Worm (Caenorhabditis elegans) whole organism, young adult: Measurements from ENCODE around the gene F42G4.5.
A peak's percentile ranks its signal among the peaks of the same experiment; 100 is the strongest.

ENCODE experiments used
- B0035.1 ChIP-seq: sonication (generic microtip); optimal IDR thresholded peaks from 2 replicates; lab custom pipeline; 2016; ENCODE audit warnings: missing genetic modification characterization, mild to moderate bottlenecking, missing compliant biosample characterization, missing genotype, missing genetic modification reagents
- B0336.3 ChIP-seq: fragments of 200-800 bp; sonication (Bioruptor generic); IDR thresholded peaks from 2 replicates; pipeline ENCODE4 v1.3.6; 2022; ENCODE audit warnings: missing genetic modification characterization, missing compliant biosample characterization
- D2030.7 ChIP-seq: fragments of 200-800 bp; sonication (Bioruptor generic); IDR thresholded peaks from 2 replicates; pipeline ENCODE4 v1.3.6; 2022; ENCODE audit warnings: missing genetic modification reagents, missing genetic modification characterization, missing compliant biosample characterization
- F22D6.2 ChIP-seq: sonication (generic microtip); optimal IDR thresholded peaks from 2 replicates; lab custom pipeline; 2016; ENCODE audit warnings: mild to moderate bottlenecking, missing genetic modification characterization, missing compliant biosample characterization
- F52B5.7 ChIP-seq: sonication (generic microtip); optimal IDR thresholded peaks from 2 replicates; lab custom pipeline; 2016; ENCODE audit warnings: mild to moderate bottlenecking, missing genetic modification characterization, missing compliant biosample characterization
- K12H6.12 ChIP-seq: fragments of 200-800 bp; sonication (Bioruptor generic); optimal IDR thresholded peaks from 2 replicates; lab custom pipeline; 2018; ENCODE audit warnings: mild to moderate bottlenecking, missing genetic modification characterization, missing compliant biosample characterization
- T26A5.8 ChIP-seq: sonication (generic microtip); optimal IDR thresholded peaks from 2 replicates; lab custom pipeline; 2016; ENCODE audit warnings: missing genetic modification characterization, missing compliant biosample characterization
- Y53F4B.3 ChIP-seq: fragments of 200-800 bp; sonication (Bioruptor generic); IDR thresholded peaks from 2 replicates; pipeline ENCODE4 v1.3.6; 2022; ENCODE audit warnings: missing genetic modification reagents, missing genetic modification characterization, missing compliant biosample characterization
- Y67H2A.10 ChIP-seq: fragments of 200-800 bp; sonication (Bioruptor generic); conservative IDR thresholded peaks from 2 replicates; pipeline ENCODE4 v1.3.6; 2022; ENCODE audit warnings: missing genetic modification reagents, missing genetic modification characterization, missing compliant biosample characterization
- ZK185.1 ChIP-seq: sonication (generic microtip); optimal IDR thresholded peaks from 2 replicates; lab custom pipeline; 2016; ENCODE audit warnings: mild to moderate bottlenecking, missing genetic modification characterization, missing compliant biosample characterization; ENCODE audit not compliant: poor library complexity, severe bottlenecking
- aptf-3 ChIP-seq: fragments of 200-800 bp; sonication (Bioruptor generic); IDR thresholded peaks from 2 replicates; pipeline ENCODE4 v1.3.6; 2022; ENCODE audit warnings: missing genetic modification characterization, missing compliant biosample characterization
- athp-1 ChIP-seq: sonication (generic microtip); optimal IDR thresholded peaks from 2 replicates; lab custom pipeline; 2017; ENCODE audit warnings: mild to moderate bottlenecking, missing genetic modification characterization, missing compliant biosample characterization
- ccch-3 ChIP-seq: fragments of 200-800 bp; sonication (Bioruptor generic); optimal IDR thresholded peaks from 2 replicates; lab custom pipeline; 2018; ENCODE audit warnings: mild to moderate bottlenecking, missing genetic modification characterization, missing compliant biosample characterization
- ceh-100 ChIP-seq: fragments of 200-800 bp; sonication (Bioruptor generic); IDR thresholded peaks from 2 replicates; pipeline ENCODE4 v1.3.6; 2022; ENCODE audit warnings: missing genetic modification reagents, missing genetic modification characterization, missing compliant biosample characterization
- ceh-27 ChIP-seq: fragments of 200-800 bp; sonication (Bioruptor generic); optimal IDR thresholded peaks from 2 replicates; lab custom pipeline; 2018; ENCODE audit warnings: mild to moderate bottlenecking, missing genetic modification characterization, moderate library complexity, missing compliant biosample characterization
- ceh-58 ChIP-seq: fragments of 200-800 bp; sonication (Bioruptor generic); IDR thresholded peaks from 2 replicates; pipeline ENCODE4 v1.3.6; 2022; ENCODE audit warnings: missing genetic modification characterization, missing compliant biosample characterization
- ceh-79 ChIP-seq: sonication (generic microtip); optimal IDR thresholded peaks from 2 replicates; lab custom pipeline; 2017; ENCODE audit warnings: mild to moderate bottlenecking, missing genetic modification characterization, missing compliant biosample characterization
- die-1 ChIP-seq: sonication (generic microtip); optimal IDR thresholded peaks from 2 replicates; lab custom pipeline; 2016; ENCODE audit warnings: missing genotype, mild to moderate bottlenecking, missing genetic modification characterization, missing compliant biosample characterization
- dox-1 ChIP-seq: fragments of 200-800 bp; sonication (Bioruptor generic); IDR thresholded peaks from 2 replicates; pipeline ENCODE4 v1.3.6; 2022; ENCODE audit warnings: missing genetic modification reagents, missing genetic modification characterization, missing compliant biosample characterization
- dpff-1 ChIP-seq: sonication (generic microtip); optimal IDR thresholded peaks from 2 replicates; lab custom pipeline; 2017; ENCODE audit warnings: mild to moderate bottlenecking, missing genetic modification characterization, missing compliant biosample characterization
- dpl-1 ChIP-seq: fragments of 150-350 bp; optimal IDR thresholded peaks from 2 replicates; lab custom pipeline; 2014; ENCODE audit warnings: missing biosample characterization, missing genetic modification reagents, missing genetic modification characterization
- egrh-3 ChIP-seq: fragments of 200-800 bp; sonication (Bioruptor generic); IDR thresholded peaks from 2 replicates; pipeline ENCODE4 v1.3.6; 2022; ENCODE audit warnings: missing genetic modification reagents, missing genetic modification characterization, missing compliant biosample characterization
- him-1 ChIP-seq: sonication (generic microtip); optimal IDR thresholded peaks from 2 replicates; lab custom pipeline; 2016; ENCODE audit warnings: missing genotype, missing genetic modification reagents, missing genetic modification characterization, missing compliant biosample characterization
- hrde-1 ChIP-seq: sonication (generic microtip); optimal IDR thresholded peaks from 2 replicates; lab custom pipeline; 2016; ENCODE audit warnings: missing genetic modification characterization, mild to moderate bottlenecking, missing compliant biosample characterization, moderate library complexity, missing genotype, missing genetic modification reagents, borderline replicate concordance
- lin-54 ChIP-seq: fragments of 200-800 bp; sonication (Bioruptor generic); optimal IDR thresholded peaks from 2 replicates; lab custom pipeline; 2018; ENCODE audit warnings: mild to moderate bottlenecking, missing genetic modification characterization, missing compliant biosample characterization
- lir-1 ChIP-seq: fragments of 200-800 bp; sonication (Bioruptor generic); conservative IDR thresholded peaks from 2 replicates; pipeline ENCODE4 v1.3.6; 2022; ENCODE audit warnings: missing genetic modification reagents, missing genetic modification characterization, missing compliant biosample characterization
- lsl-1 ChIP-seq: fragments of 200-800 bp; sonication (Bioruptor generic); optimal IDR thresholded peaks from 2 replicates; lab custom pipeline; 2018; ENCODE audit warnings: mild to moderate bottlenecking, missing genetic modification characterization, moderate library complexity, missing compliant biosample characterization
- madf-3 ChIP-seq: fragments of 200-800 bp; sonication (Bioruptor generic); IDR thresholded peaks from 2 replicates; pipeline ENCODE4 v1.3.6; 2022; ENCODE audit warnings: missing genetic modification reagents, missing genetic modification characterization, missing compliant biosample characterization
- mel-28 ChIP-seq: sonication (generic microtip); optimal IDR thresholded peaks from 2 replicates; lab custom pipeline; 2016; ENCODE audit warnings: borderline replicate concordance, mild to moderate bottlenecking, missing genetic modification characterization, missing compliant biosample characterization
- nfya-1 ChIP-seq: sonication (generic microtip); optimal IDR thresholded peaks from 2 replicates; lab custom pipeline; 2017; ENCODE audit warnings: antibody characterized with exemption, missing compliant biosample characterization, missing genetic modification characterization, borderline replicate concordance; ENCODE audit not compliant: insufficient read depth
- nhr-120 ChIP-seq: fragments of 200-800 bp; sonication (Bioruptor generic); IDR thresholded peaks from 2 replicates; pipeline ENCODE4 v1.3.6; 2022; ENCODE audit warnings: missing genetic modification characterization, missing compliant biosample characterization
- nhr-179 ChIP-seq: sonication (generic microtip); optimal IDR thresholded peaks from 2 replicates; lab custom pipeline; 2016; ENCODE audit warnings: mild to moderate bottlenecking, missing genetic modification characterization, missing compliant biosample characterization
- nhr-80 ChIP-seq: sonication (generic microtip); optimal IDR thresholded peaks from 2 replicates; lab custom pipeline; 2016; ENCODE audit warnings: missing genetic modification characterization, missing compliant biosample characterization
- rpc-1 ChIP-seq, 2 experiments: fragments of 150-350 bp in 1 of 2; sonication (generic microtip) in 1 of 2; optimal IDR thresholded peaks; 2 replicates each; lab custom pipeline; 2014 to 2018; ENCODE audit warnings: missing biosample characterization in 1 of 2, missing genetic modification characterization in 1 of 2, missing genetic modification reagents in 1 of 2, missing genotype in 1 of 2
- snpc-1.1 ChIP-seq: sonication (generic microtip); optimal IDR thresholded peaks from 2 replicates; lab custom pipeline; 2017; ENCODE audit warnings: missing genetic modification characterization, mild to moderate bottlenecking, missing compliant biosample characterization, antibody characterized with exemption, moderate library complexity, missing genotype, missing genetic modification reagents; ENCODE audit not compliant: insufficient read depth
- somi-1 ChIP-seq: fragments of 200-800 bp; sonication (Bioruptor generic); optimal IDR thresholded peaks from 2 replicates; lab custom pipeline; 2018; ENCODE audit warnings: mild to moderate bottlenecking, missing genetic modification characterization, missing compliant biosample characterization
- zfh-2 ChIP-seq: fragments of 200-800 bp; sonication (Bioruptor generic); conservative IDR thresholded peaks from 2 replicates; pipeline ENCODE4 v1.3.6; 2022; ENCODE audit warnings: missing genetic modification reagents, missing genetic modification characterization, missing compliant biosample characterization
- ztf-18 ChIP-seq: sonication (generic microtip); optimal IDR thresholded peaks from 2 replicates; lab custom pipeline; 2016; ENCODE audit warnings: missing genotype, mild to moderate bottlenecking, missing genetic modification characterization, missing compliant biosample characterization
- ztf-22 ChIP-seq: fragments of 200-800 bp; sonication (Bioruptor generic); optimal IDR thresholded peaks from 2 replicates; lab custom pipeline; 2018; ENCODE audit warnings: mild to moderate bottlenecking, missing genetic modification characterization, moderate library complexity, missing compliant biosample characterization
- ztf-25 ChIP-seq: fragments of 200-800 bp; sonication (Bioruptor generic); IDR thresholded peaks from 2 replicates; pipeline ENCODE4 v1.3.6; 2022; ENCODE audit warnings: missing genetic modification reagents, missing genetic modification characterization, missing compliant biosample characterization

F42G4.5 gene

ce11 chrII:13096345-13096744 is 23.1 kb downstream of the F42G4.5 start:
- peak; percentile 40; the same call in 1 of the 2 replicates for TF ChIP-seq egrh-3 (GFP tag; lab: Robert Waterston, UW)
- 0 out of 2 replicates have a peak, but pooled peaks have one; percentile 10 for TF ChIP-seq dox-1 (GFP tag; lab: Robert Waterston, UW)
- TF ChIP-seq nhr-179 (tag; lab: Kevin White, UChicago): no peak
- peak; percentile 74 for TF ChIP-seq zfh-2 (GFP tag; lab: Robert Waterston, UW)
- TF ChIP-seq nhr-120 (GFP tag; lab: Robert Waterston, UW): no peak
- no peak for TF ChIP-seq D2030.7 (GFP tag; lab: Robert Waterston, UW)
- TF ChIP-seq lsl-1: no peak
- TF ChIP-seq him-1 (tag; lab: Kevin White, UChicago): no peak
- TF ChIP-seq T26A5.8: no peak
- no peak for TF ChIP-seq F22D6.2 (tag; lab: Kevin White, UChicago)
- TF ChIP-seq F52B5.7 (tag; lab: Kevin White, UChicago): peak; percentile 13
- no peak for TF ChIP-seq ccch-3 (GFP tag; lab: Kevin White, UChicago)
- no peak for TF ChIP-seq Y67H2A.10 (GFP tag; lab: Robert Waterston, UW)
- no peak for TF ChIP-seq ZK185.1 (tag; lab: Kevin White, UChicago)
- no peak for TF ChIP-seq rpc-1 (optimal IDR thresholded peaks at IDR 0.05; lab: Kevin White, UChicago)
- TF ChIP-seq rpc-1 (tag; optimal IDR thresholded peaks at IDR 0.05; lab: Kevin White, UChicago): no peak

ce11 chrII:13098175-13098574 is 24.9 kb downstream of the F42G4.5 start, which contains the start of gene col-86:
col-86 (minus strand) TSS chrII:13098275.
- no peak for TF ChIP-seq mel-28 (tag; lab: Kevin White, UChicago)
- no peak for TF ChIP-seq zfh-2 (GFP tag; lab: Robert Waterston, UW)
- TF ChIP-seq F52B5.7 (tag; lab: Kevin White, UChicago): no peak
- no peak for TF ChIP-seq nfya-1 (tag; lab: Kevin White, UChicago)
- no peak for TF ChIP-seq dpl-1 (GFP tag; lab: Kevin White, UChicago)
- no peak for TF ChIP-seq ztf-18

- TF ChIP-seq somi-1 (GFP tag; lab: Kevin White, UChicago) (no peak), B0035.1 (tag; lab: Kevin White, UChicago) (no peak), ceh-58 (GFP tag; lab: Robert Waterston, UW) (no peak), madf-3 (GFP tag; lab: Robert Waterston, UW) (no peak), Y53F4B.3 (GFP tag; lab: Robert Waterston, UW) (no peak), ztf-22 (GFP tag; lab: Kevin White, UChicago) (no peak), nhr-179 (tag; lab: Kevin White, UChicago) (no peak), K12H6.12 (tag; lab: Kevin White, UChicago) (no peak), hrde-1 (tag; lab: Kevin White, UChicago) (no peak), ceh-100 (GFP tag; lab: Robert Waterston, UW) (no peak), aptf-3 (no peak)
These were observed 34.4 kb downstream of the F42G4.5 start, which contains the start of gene pqn-32 for ce11 chrII:13107719-13108118. pqn-32 (plus strand) TSS chrII:13108019.

- TF ChIP-seq nhr-80 (peak; percentile 16), die-1 (no peak), F52B5.7 (tag; lab: Kevin White, UChicago) (no peak)
- TF ChIP-seq, all 124 proteins: peak for 1
These were observed 43.4 kb downstream of the F42G4.5 start, which contains the start of gene rict-1 for ce11 chrII:13116710-13117109. rict-1 (minus strand) TSS chrII:13116810.

- TF ChIP-seq B0336.3 (GFP tag; lab: Robert Waterston, UW): no peak
- no peak for TF ChIP-seq dpff-1 (tag; lab: Kevin White, UChicago)
- TF ChIP-seq rpc-1 (optimal IDR thresholded peaks at IDR 0.05; lab: Kevin White, UChicago): no peak
- no peak for TF ChIP-seq rpc-1 (tag; optimal IDR thresholded peaks at IDR 0.05; lab: Kevin White, UChicago)
- TF ChIP-seq lir-1 (GFP tag; lab: Robert Waterston, UW): 0 out of 2 replicates have a peak, but pooled peaks have one; percentile 6
- TF ChIP-seq lin-54: peak; percentile 60
- peak; percentile 51 for TF ChIP-seq snpc-1.1 (tag; lab: Kevin White, UChicago)
- no peak for TF ChIP-seq ztf-25 (GFP tag; lab: Robert Waterston, UW)
- peak; percentile 54 for TF ChIP-seq ceh-79 (tag; lab: Kevin White, UChicago)
- peak; percentile 48 for TF ChIP-seq lsl-1
- no peak for TF ChIP-seq mel-28 (tag; lab: Kevin White, UChicago)
- peak; percentile 52 for TF ChIP-seq athp-1 (tag; lab: Kevin White, UChicago)
- TF ChIP-seq ceh-27 (GFP tag; lab: Kevin White, UChicago): peak; percentile 51
- TF ChIP-seq ZK185.1 (tag; lab: Kevin White, UChicago): peak; percentile 91
These were observed 43.9 kb downstream of the F42G4.5 start, which contains the start of gene gfm-1 for ce11 chrII:13117135-13117534. gfm-1 (plus strand) TSS chrII:13117483.
